Worm (Caenorhabditis elegans) whole organism, L1 larva: ENCODE data around the gene spc-1.

Experiments used
- F16B12.6 ChIP-seq: fragments of 150-350 bp; optimal IDR thresholded peaks from 2 replicates; lab custom pipeline; 2014; ENCODE audit warnings: missing biosample characterization, missing genetic modification characterization
- aly-2 ChIP-seq: fragments of 150-350 bp; optimal IDR thresholded peaks from 2 replicates; lab custom pipeline; 2014; ENCODE audit warnings: missing biosample characterization, missing genetic modification characterization
- ama-1 ChIP-seq: fragments of 150-350 bp; optimal IDR thresholded peaks from 2 replicates; lab custom pipeline; 2014
- ceh-88 ChIP-seq: fragments of 200-800 bp; sonication (Bioruptor generic); IDR thresholded peaks from 2 replicates; pipeline ENCODE4 v1.3.6; 2022; ENCODE audit warnings: missing genetic modification characterization, missing compliant biosample characterization
- dsc-1 ChIP-seq: sonication (generic microtip); optimal IDR thresholded peaks from 2 replicates; lab custom pipeline; 2016; ENCODE audit warnings: mild to moderate bottlenecking, missing genetic modification characterization, missing compliant biosample characterization
- mef-2 ChIP-seq: fragments of 150-350 bp; optimal IDR thresholded peaks from 2 replicates; lab custom pipeline; 2014; ENCODE audit warnings: missing biosample characterization, missing genetic modification characterization
- nhr-77 ChIP-seq: fragments of 150-350 bp; optimal IDR thresholded peaks from 2 replicates; lab custom pipeline; 2014; ENCODE audit warnings: missing biosample characterization, missing genetic modification characterization

The spc-1 gene

ce11 chrX:3070322-3070721, 56.6 kb downstream of the spc-1 start, which contains the start of gene ceh-31:
ceh-31 (minus strand) TSS chrX:3070422.
- TF ChIP-seq ama-1 (no peak), mef-2 (tag; lab: Kevin White, UChicago) (no peak), dsc-1 (tag; lab: Kevin White, UChicago) (no peak), ceh-88 (GFP tag; lab: Robert Waterston, UW) (no peak), aly-2 (no peak), nhr-77 (no peak), F16B12.6 (tag; lab: Kevin White, UChicago) (no peak)
